Worm (Caenorhabditis elegans) whole organism, L4/young adult: Measurements from ENCODE around the gene lev-8.
A peak's percentile ranks its signal among the peaks of the same experiment; 100 is the strongest.

Experiments
- W03F9.2 ChIP-seq: fragments of 150-350 bp; optimal IDR thresholded peaks from 2 replicates; lab custom pipeline; 2014; ENCODE audit warnings: missing biosample characterization, missing genetic modification characterization
- dao-5 ChIP-seq: sonication (generic microtip); optimal IDR thresholded peaks from 2 replicates; lab custom pipeline; 2016; ENCODE audit warnings: missing genotype, missing genetic modification characterization, moderate library complexity, missing compliant biosample characterization
- him-1 ChIP-seq: sonication (generic microtip); optimal IDR thresholded peaks from 2 replicates; lab custom pipeline; 2016; ENCODE audit warnings: missing genotype, missing genetic modification reagents, missing genetic modification characterization, missing compliant biosample characterization

The lev-8 gene

ce11 chrX:11546445-11547275, 14.1 kb upstream of the lev-8 start, which contains the start of gene selt-1.1:
Gene selt-1.1, minus strand, starts transcription at chrX:11546495.
- TF ChIP-seq W03F9.2 (tag; lab: Kevin White, UChicago) = peak; percentile 64
- TF ChIP-seq him-1 (tag; lab: Kevin White, UChicago) = no peak
- TF ChIP-seq dao-5 (tag; lab: Kevin White, UChicago) = no peak

ce11 chrX:11547442-11548023, 13.2 kb upstream of the lev-8 start:
- TF ChIP-seq W03F9.2 (tag; lab: Kevin White, UChicago) (no peak), him-1 (tag; lab: Kevin White, UChicago) (no peak), dao-5 (tag; lab: Kevin White, UChicago) (no peak)

- no peak for TF ChIP-seq dao-5 (tag; lab: Kevin White, UChicago)
- no peak for TF ChIP-seq W03F9.2 (tag; lab: Kevin White, UChicago)
Measured at ce11 chrX:11548308-11548707, 12.4 kb upstream of the lev-8 start, which contains the start of gene mig-2. Gene mig-2, plus strand, starts transcription at chrX:11548608.

- TF ChIP-seq him-1 (tag; lab: Kevin White, UChicago) = no peak
- TF ChIP-seq dao-5 (tag; lab: Kevin White, UChicago) = no peak
- no peak for TF ChIP-seq W03F9.2 (tag; lab: Kevin White, UChicago)
Measured at ce11 chrX:11551808-11552207, 8.9 kb upstream of the lev-8 start.

ce11 chrX:11552879-11553278, 7.8 kb upstream of the lev-8 start:
- TF ChIP-seq W03F9.2 (tag; lab: Kevin White, UChicago) = no peak
- no peak for TF ChIP-seq dao-5 (tag; lab: Kevin White, UChicago)
- no peak for TF ChIP-seq him-1 (tag; lab: Kevin White, UChicago)

- TF ChIP-seq dao-5 (tag; lab: Kevin White, UChicago) (no peak), W03F9.2 (tag; lab: Kevin White, UChicago) (no peak), him-1 (tag; lab: Kevin White, UChicago) (no peak)
Measured at ce11 chrX:11554522-11554921, 6.2 kb upstream of the lev-8 start.

- TF ChIP-seq him-1 (tag; lab: Kevin White, UChicago) (no peak), dao-5 (tag; lab: Kevin White, UChicago) (no peak), W03F9.2 (tag; lab: Kevin White, UChicago) (no peak)
Measured at ce11 chrX:11555046-11555445, 5.7 kb upstream of the lev-8 start.

ce11 chrX:11555527-11556137, 5.1 kb upstream of the lev-8 start:
- TF ChIP-seq dao-5 (tag; lab: Kevin White, UChicago) = no peak
- TF ChIP-seq W03F9.2 (tag; lab: Kevin White, UChicago) = no peak
- TF ChIP-seq him-1 (tag; lab: Kevin White, UChicago) = no peak

- no peak for TF ChIP-seq him-1 (tag; lab: Kevin White, UChicago)
- TF ChIP-seq dao-5 (tag; lab: Kevin White, UChicago) = no peak
- TF ChIP-seq W03F9.2 (tag; lab: Kevin White, UChicago) = no peak
Measured at ce11 chrX:11556194-11556739, 4.4 kb upstream of the lev-8 start, which contains the start of gene C35C5.10. Gene C35C5.10, plus strand, starts transcription at chrX:11556244.

ce11 chrX:11558156-11558555, 2.6 kb upstream of the lev-8 start:
- peak; percentile 17 for TF ChIP-seq him-1 (tag; lab: Kevin White, UChicago)
- no peak for TF ChIP-seq W03F9.2 (tag; lab: Kevin White, UChicago)

ce11 chrX:11560076-11560475, 639 bp upstream of the lev-8 start:
- no peak for TF ChIP-seq dao-5 (tag; lab: Kevin White, UChicago)
- no peak for TF ChIP-seq W03F9.2 (tag; lab: Kevin White, UChicago)
- TF ChIP-seq him-1 (tag; lab: Kevin White, UChicago) = no peak

ce11 chrX:11563663-11564062, 2.9 kb downstream of the lev-8 start, which contains the start of gene trpp-9:
Gene trpp-9, plus strand, starts transcription at chrX:11563923.
- TF ChIP-seq him-1 (tag; lab: Kevin White, UChicago) = no peak
- no peak for TF ChIP-seq W03F9.2 (tag; lab: Kevin White, UChicago)
- no peak for TF ChIP-seq dao-5 (tag; lab: Kevin White, UChicago)
